Fruit fly (Drosophila melanogaster): ENCODE data around the gene Cbp80.

The Cbp80 gene

dm6 chrX:4692963-4693362 lies 43.1 kb downstream of the Cbp80 start:
- TF ChIP-seq Sox102F (GFP tag; optimal IDR thresholded peaks at IDR 0.05) (peak; percentile 5), Med (GFP tag) (peak; percentile 64), ATbp (GFP tag; optimal IDR thresholded peaks at IDR 0.05) (no peak), sens (GFP tag) (peak; percentile 81), phol (tag; optimal IDR thresholded peaks at IDR 0.05) (no peak), CG11504 (tag; optimal IDR thresholded peaks at IDR 0.05) (peak; percentile 15), CG2120 (GFP tag; optimal IDR thresholded peaks at IDR 0.05) (peak; percentile 30), gro (GFP tag; optimal IDR thresholded peaks at IDR 0.05) (no peak), CG15011 (GFP tag; optimal IDR thresholded peaks at IDR 0.05) (no peak), stwl (tag; optimal IDR thresholded peaks at IDR 0.05) (no peak), Dad (GFP tag; optimal IDR thresholded peaks at IDR 0.05) (no peak), CG9797 (GFP tag; optimal IDR thresholded peaks at IDR 0.05) (no peak), eyg (GFP tag; optimal IDR thresholded peaks at IDR 0.05) (no peak), CG6854 (GFP tag; optimal IDR thresholded peaks at IDR 0.05) (no peak), CG17612 (GFP tag; IDR thresholded peaks at IDR 0.05) (no peak), grau (tag; optimal IDR thresholded peaks at IDR 0.05) (peak; percentile 12), lilli (GFP tag; optimal IDR thresholded peaks at IDR 0.05) (peak; percentile 4), CG18476 (GFP tag; optimal IDR thresholded peaks at IDR 0.05) (no peak), grn (GFP tag; optimal IDR thresholded peaks at IDR 0.05) (no peak), Fer2 (tag; optimal IDR thresholded peaks at IDR 0.05) (no peak), Nf-YA (GFP tag; IDR thresholded peaks at IDR 0.05) (no peak), run (tag; optimal IDR thresholded peaks at IDR 0.05) (no peak), lab (GFP tag; optimal IDR thresholded peaks at IDR 0.05) (peak; percentile 32), CG11695 (GFP tag; IDR thresholded peaks at IDR 0.05) (0 out of 3 replicates have a peak, but pooled peaks have one; percentile 23), CG6683 (GFP tag; optimal IDR thresholded peaks at IDR 0.05) (no peak), row (GFP tag; IDR thresholded peaks at IDR 0.05) (peak; percentile 38), CG32767 (GFP tag; IDR thresholded peaks at IDR 0.05) (no peak), CG33213 (GFP tag; optimal IDR thresholded peaks at IDR 0.05) (no peak), D (optimal IDR thresholded peaks at IDR 0.05) (no peak), D (GFP tag; optimal IDR thresholded peaks at IDR 0.05) (no peak), vnd (GFP tag; IDR thresholded peaks at IDR 0.05; ENCODE audit: partially characterized antibody) (no peak), Xbp1 (GFP tag; optimal IDR thresholded peaks at IDR 0.05) (peak; percentile 15), CG34422 (GFP tag; IDR thresholded peaks at IDR 0.05) (0 out of 3 replicates have a peak, but pooled peaks have one; percentile 24), CG15269 (tag; optimal IDR thresholded peaks at IDR 0.05) (no peak), CG11085 (GFP tag; IDR thresholded peaks at IDR 0.05) (no peak), hkb (optimal IDR thresholded peaks at IDR 0.05) (no peak), hkb (GFP tag; IDR thresholded peaks at IDR 0.05) (no peak), CG32532 (GFP tag; IDR thresholded peaks at IDR 0.05) (peak; percentile 18; the same call in 1 of the 2 replicates), chif (GFP tag; optimal IDR thresholded peaks at IDR 0.05) (no peak), Gug (GFP tag; IDR thresholded peaks at IDR 0.05) (no peak), onecut (GFP tag; IDR thresholded peaks at IDR 0.05) (peak; percentile 76), Bgb (GFP tag; IDR thresholded peaks at IDR 0.05; ENCODE audit: partially characterized antibody) (no peak), vvl (GFP tag; IDR thresholded peaks at IDR 0.05) (peak; percentile 22; the same call in 1 of the 2 replicates), CG12769 (tag; optimal IDR thresholded peaks at IDR 0.05) (peak; percentile 21), CG18619 (GFP tag; optimal IDR thresholded peaks at IDR 0.05) (no peak), CG1792 (GFP tag; optimal IDR thresholded peaks at IDR 0.05) (no peak), CG12155 (GFP tag; optimal IDR thresholded peaks at IDR 0.05) (no peak), CG8290 (GFP tag; optimal IDR thresholded peaks at IDR 0.05) (no peak), CG8290 (tag; optimal IDR thresholded peaks at IDR 0.05) (peak in 1 of 2 experiments; percentile 33), CG1603 (tag; optimal IDR thresholded peaks at IDR 0.05) (peak; percentile 36), CG2678 (tag; optimal IDR thresholded peaks at IDR 0.05) (peak; percentile 6), CG10462 (GFP tag; optimal IDR thresholded peaks at IDR 0.05) (no peak)
